Worm (Caenorhabditis elegans) whole organism, L3 larva: ENCODE data around the gene rnf-5.

Experiments used
- R02D3.7 ChIP-seq: fragments of 150-350 bp; optimal IDR thresholded peaks from 2 replicates; lab custom pipeline; 2014; ENCODE audit warnings: missing biosample characterization, missing genetic modification characterization
- ZK546.5 ChIP-seq: sonication (generic microtip); optimal IDR thresholded peaks from 2 replicates; lab custom pipeline; 2017; ENCODE audit warnings: missing biosample characterization, missing genetic modification characterization
- aly-2 ChIP-seq: fragments of 150-350 bp; optimal IDR thresholded peaks from 2 replicates; lab custom pipeline; 2014; ENCODE audit warnings: missing biosample characterization, missing genetic modification characterization
- ceh-16 ChIP-seq: sonication (generic microtip); optimal IDR thresholded peaks from 2 replicates; lab custom pipeline; 2017; ENCODE audit warnings: missing biosample characterization, missing genetic modification characterization
- ceh-28 ChIP-seq: fragments of 150-350 bp; optimal IDR thresholded peaks from 2 replicates; lab custom pipeline; 2014; ENCODE audit warnings: missing biosample characterization, missing genetic modification reagents, missing genetic modification characterization
- daf-12 ChIP-seq: fragments of 150-350 bp; optimal IDR thresholded peaks from 2 replicates; lab custom pipeline; 2014; ENCODE audit warnings: missing biosample characterization, missing genetic modification reagents, missing genetic modification characterization
- egl-27 ChIP-seq: sonication (generic microtip); optimal IDR thresholded peaks from 4 replicates; lab custom pipeline; 2017; ENCODE audit warnings: missing biosample characterization, missing genetic modification reagents, missing genetic modification characterization
- egl-5 ChIP-seq: fragments of 150-350 bp; optimal IDR thresholded peaks from 2 replicates; lab custom pipeline; 2017; ENCODE audit warnings: missing biosample characterization, missing genetic modification reagents, missing genetic modification characterization, inconsistent platforms
- elt-1 ChIP-seq: fragments of 150-350 bp; optimal IDR thresholded peaks from 2 replicates; lab custom pipeline; 2014; ENCODE audit warnings: missing biosample characterization, missing genetic modification characterization
- elt-2 ChIP-seq: sonication (generic microtip); optimal IDR thresholded peaks from 2 replicates; lab custom pipeline; 2016; ENCODE audit warnings: missing genetic modification reagents, mild to moderate bottlenecking, missing genetic modification characterization, missing compliant biosample characterization
- elt-3 ChIP-seq, 3 experiments: fragments of 150-350 bp in 1 of 3; sonication (generic microtip) in 2 of 3; optimal IDR thresholded peaks; 2 replicates in 2 of 3; 4 replicates in 1 of 3; lab custom pipeline; 2014 to 2017; ENCODE audit warnings: missing biosample characterization in 3 of 3, missing genetic modification characterization in 3 of 3
- eor-1 ChIP-seq, 2 experiments: fragments of 150-350 bp; optimal IDR thresholded peaks; 2 replicates each; lab custom pipeline; 2014 to 2018; ENCODE audit warnings: missing biosample characterization in 2 of 2, missing genetic modification characterization in 2 of 2
- fkh-10 ChIP-seq: sonication (generic microtip); optimal IDR thresholded peaks from 2 replicates; lab custom pipeline; 2017; ENCODE audit warnings: missing biosample characterization, missing genetic modification reagents, missing genetic modification characterization
- hmg-11 ChIP-seq: sonication (generic microtip); optimal IDR thresholded peaks from 2 replicates; lab custom pipeline; 2016; ENCODE audit warnings: missing genetic modification characterization, missing compliant biosample characterization
- jun-1 ChIP-seq: fragments of 150-350 bp; optimal IDR thresholded peaks from 2 replicates; lab custom pipeline; 2014; ENCODE audit warnings: missing biosample characterization, missing genetic modification reagents, missing genetic modification characterization
- lin-15B ChIP-seq: fragments of 150-350 bp; optimal IDR thresholded peaks from 2 replicates; lab custom pipeline; 2014; ENCODE audit warnings: missing biosample characterization, missing genetic modification characterization
- lsy-12 ChIP-seq: sonication (generic microtip); optimal IDR thresholded peaks from 2 replicates; lab custom pipeline; 2016; ENCODE audit warnings: mild to moderate bottlenecking, missing genetic modification characterization, missing compliant biosample characterization
- mml-1 ChIP-seq: fragments of 150-350 bp; sonication (generic microtip); optimal IDR thresholded peaks from 3 replicates; lab custom pipeline; 2014; ENCODE audit warnings: missing biosample characterization, missing genetic modification characterization
- nfya-1 ChIP-seq: sonication (generic microtip); optimal IDR thresholded peaks from 2 replicates; lab custom pipeline; 2017; ENCODE audit warnings: missing genetic modification characterization, mild to moderate bottlenecking, missing compliant biosample characterization, antibody characterized with exemption, moderate library complexity; ENCODE audit not compliant: insufficient read depth
- nhr-11 ChIP-seq: fragments of 150-350 bp; optimal IDR thresholded peaks from 2 replicates; lab custom pipeline; 2014; ENCODE audit warnings: missing biosample characterization, missing genetic modification characterization
- nhr-12 ChIP-seq: fragments of 150-350 bp; optimal IDR thresholded peaks from 2 replicates; lab custom pipeline; 2014; ENCODE audit warnings: missing biosample characterization, missing genetic modification characterization
- nhr-23 ChIP-seq: fragments of 150-350 bp; optimal IDR thresholded peaks from 2 replicates; lab custom pipeline; 2014; ENCODE audit warnings: missing biosample characterization, missing genetic modification reagents, missing genetic modification characterization
- nhr-237 ChIP-seq: fragments of 150-350 bp; optimal IDR thresholded peaks from 2 replicates; lab custom pipeline; 2014; ENCODE audit warnings: missing biosample characterization, missing genetic modification characterization
- nhr-28 ChIP-seq: fragments of 150-350 bp; optimal IDR thresholded peaks from 2 replicates; lab custom pipeline; 2014; ENCODE audit warnings: missing biosample characterization, missing genetic modification characterization
- nhr-67 ChIP-seq: fragments of 150-350 bp; optimal IDR thresholded peaks from 2 replicates; lab custom pipeline; 2014; ENCODE audit warnings: missing biosample characterization, missing genetic modification characterization
- nhr-76 ChIP-seq: fragments of 150-350 bp; sonication (generic microtip); optimal IDR thresholded peaks from 5 replicates; lab custom pipeline; 2014; ENCODE audit warnings: missing biosample characterization, missing genetic modification characterization
- nhr-77 ChIP-seq: fragments of 150-350 bp; optimal IDR thresholded peaks from 2 replicates; lab custom pipeline; 2014; ENCODE audit warnings: missing biosample characterization, missing genetic modification characterization
- pha-4 ChIP-seq: fragments of 150-350 bp; optimal IDR thresholded peaks from 2 replicates; lab custom pipeline; 2014; ENCODE audit warnings: missing biosample characterization, missing genetic modification reagents, missing genetic modification characterization
- pqm-1 ChIP-seq: fragments of 150-350 bp; optimal IDR thresholded peaks from 2 replicates; lab custom pipeline; 2017; ENCODE audit warnings: missing biosample characterization, missing genetic modification characterization, inconsistent platforms
- sea-2 ChIP-seq: fragments of 150-350 bp; sonication (generic microtip); optimal IDR thresholded peaks from 4 replicates; lab custom pipeline; 2014; ENCODE audit warnings: missing biosample characterization, missing genetic modification reagents, missing genetic modification characterization
- skn-1 ChIP-seq: fragments of 150-350 bp; optimal IDR thresholded peaks from 2 replicates; lab custom pipeline; 2014; ENCODE audit warnings: missing biosample characterization, missing genetic modification characterization
- snpc-4 ChIP-seq: fragments of 150-350 bp; optimal IDR thresholded peaks from 2 replicates; lab custom pipeline; 2014; ENCODE audit warnings: missing biosample characterization, missing genetic modification characterization
- tbx-2 ChIP-seq: sonication (generic microtip); optimal IDR thresholded peaks from 2 replicates; lab custom pipeline; 2016; ENCODE audit warnings: mild to moderate bottlenecking, missing genetic modification characterization, missing compliant biosample characterization
- unc-39 ChIP-seq: sonication (generic microtip); optimal IDR thresholded peaks from 4 replicates; lab custom pipeline; 2017; ENCODE audit warnings: missing biosample characterization, missing genetic modification characterization
- unc-62 ChIP-seq: fragments of 150-350 bp; sonication (generic microtip); optimal IDR thresholded peaks from 4 replicates; lab custom pipeline; 2014; ENCODE audit warnings: missing biosample characterization, missing genetic modification reagents, missing genetic modification characterization
- zag-1 ChIP-seq: fragments of 150-350 bp; optimal IDR thresholded peaks from 2 replicates; lab custom pipeline; 2014; ENCODE audit warnings: missing biosample characterization, missing genetic modification characterization
- ztf-11 ChIP-seq: fragments of 150-350 bp; optimal IDR thresholded peaks from 2 replicates; lab custom pipeline; 2014; ENCODE audit warnings: missing biosample characterization, missing genetic modification characterization
- ztf-4 ChIP-seq: fragments of 150-350 bp; optimal IDR thresholded peaks from 2 replicates; lab custom pipeline; 2014; ENCODE audit warnings: missing biosample characterization, missing genetic modification characterization

Gene rnf-5

DNA sequence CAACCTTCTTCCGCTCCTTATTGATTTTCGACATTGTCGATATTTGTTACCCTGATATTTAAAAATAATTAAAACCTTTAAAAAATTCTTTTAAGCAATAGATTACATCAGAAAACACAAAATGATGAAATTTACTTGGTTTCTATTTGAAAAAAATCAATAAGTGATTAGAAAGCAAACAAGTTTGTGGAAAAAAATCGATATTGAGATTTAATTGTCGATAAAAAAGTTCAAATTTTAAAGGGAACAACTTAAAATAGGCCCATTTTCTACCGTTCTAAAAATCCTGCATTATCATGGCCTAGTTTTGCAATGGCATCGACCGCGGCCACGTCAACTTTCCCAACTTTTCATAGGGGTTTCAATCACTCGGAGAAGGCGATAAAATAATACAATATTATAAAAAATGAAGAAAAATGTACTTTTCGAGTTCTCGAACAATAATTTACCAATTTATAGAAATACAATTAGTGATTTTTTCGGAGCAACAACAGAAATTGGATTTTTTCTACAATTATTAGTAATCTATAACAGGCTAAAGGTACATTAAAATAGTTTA is 20.2 kb upstream of the rnf-5 start, which contains the start of gene lars-1:
Gene lars-1 (minus strand): TSS at position 51 of the 559 bp plus-strand sequence.
- peak; percentile 22 for TF ChIP-seq nfya-1
- TF ChIP-seq hmg-11 (tag; lab: Kevin White, UChicago), result peak; percentile 17
- TF ChIP-seq jun-1, result no peak
- TF ChIP-seq lin-15B (tag; lab: Kevin White, UChicago), result peak; percentile 49
- TF ChIP-seq ceh-28 (tag; lab: Kevin White, UChicago), result peak; percentile 49

DNA sequence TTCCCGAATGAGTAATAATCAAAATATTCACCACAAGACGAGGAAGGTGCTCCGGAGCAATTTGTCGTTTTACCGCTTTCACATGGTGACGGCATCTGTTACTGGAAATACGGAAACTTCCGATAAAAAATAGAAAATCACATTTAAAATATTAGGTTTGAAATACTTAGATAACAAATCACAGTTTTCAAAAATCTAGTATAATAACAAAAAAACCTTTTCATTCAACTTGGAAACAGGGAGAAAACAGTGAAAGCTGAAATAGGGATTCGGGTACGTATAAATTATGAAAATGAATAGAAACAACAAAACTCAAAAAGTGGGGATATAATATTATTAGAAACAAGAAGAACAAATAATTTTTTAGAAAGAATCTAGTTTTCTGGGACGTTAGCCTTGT is 14.7 kb upstream of the rnf-5 start, which contains the start of gene C16C10.1:
Gene C16C10.1 (minus strand): TSS at position 101 of the 400 bp plus-strand sequence.
- no peak for TF ChIP-seq ZK546.5 (tag; lab: Kevin White, UChicago)
- TF ChIP-seq nhr-77, result no peak
- TF ChIP-seq jun-1, result no peak
- TF ChIP-seq nhr-237 (tag; lab: Kevin White, UChicago), result no peak
- no peak for TF ChIP-seq elt-3 (tag; optimal IDR thresholded peaks at IDR 0.05; lab: Kevin White, UChicago)
- no peak for TF ChIP-seq skn-1 (tag; lab: Kevin White, UChicago)
- TF ChIP-seq unc-62, result no peak
- TF ChIP-seq nhr-76 (tag; lab: Kevin White, UChicago), result no peak
- TF ChIP-seq nfya-1, result no peak
- TF ChIP-seq nhr-28 (tag; lab: Kevin White, UChicago), result no peak
- no peak for TF ChIP-seq elt-1 (tag; lab: Kevin White, UChicago)
- no peak for TF ChIP-seq lin-15B (tag; lab: Kevin White, UChicago)
- no peak for TF ChIP-seq egl-5 (tag; lab: Kevin White, UChicago)
- no peak for TF ChIP-seq egl-27 (tag; lab: Kevin White, UChicago)
- no peak for TF ChIP-seq snpc-4
- TF ChIP-seq ceh-16 (tag; lab: Kevin White, UChicago), result no peak

DNA sequence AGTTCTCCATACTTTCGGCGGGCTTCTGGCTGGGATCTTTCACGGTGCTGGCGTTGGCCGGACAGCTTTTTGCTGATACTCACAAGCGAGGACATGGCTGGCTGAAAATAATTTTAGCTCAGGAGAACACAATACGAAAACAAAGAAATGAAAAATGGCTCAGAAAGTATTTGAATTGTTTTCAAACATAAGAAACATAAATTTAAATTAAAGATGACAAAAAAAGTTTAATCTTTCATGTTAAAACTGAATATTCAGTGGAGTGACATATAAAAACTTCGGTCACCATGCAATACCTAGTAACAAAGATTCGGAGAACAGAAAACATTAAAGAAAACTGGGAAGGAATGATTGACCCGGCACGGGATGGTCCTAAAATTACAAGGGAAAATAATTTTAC is 11.9 kb upstream of the rnf-5 start, which contains the start of gene C16C10.2:
Gene C16C10.2 (minus strand): TSS at position 101 of the 400 bp plus-strand sequence.
- TF ChIP-seq snpc-4 (no peak), unc-62 (no peak), ztf-11 (tag; lab: Kevin White, UChicago) (no peak)

DNA sequence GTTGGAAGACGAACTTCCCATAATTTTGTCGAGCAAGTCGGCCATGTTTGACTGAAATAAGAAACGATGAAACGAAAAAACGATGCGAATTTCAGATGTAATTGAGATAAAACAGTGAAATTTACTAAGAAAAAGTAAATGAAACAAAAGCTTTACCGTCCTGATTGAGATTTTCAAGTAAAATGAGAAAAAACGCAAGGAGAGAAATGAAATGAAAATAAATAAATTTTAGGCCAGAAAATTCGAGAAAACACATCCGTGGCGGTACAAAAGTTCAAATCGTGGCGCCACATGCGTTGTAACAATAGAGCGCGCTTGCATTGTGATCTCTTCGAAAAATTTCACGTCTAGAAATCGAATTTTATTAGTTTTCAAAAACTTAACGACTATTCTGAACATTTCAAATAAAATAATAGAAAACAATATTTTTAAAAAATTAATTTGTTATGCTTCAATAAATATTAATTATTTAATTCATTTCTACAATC is 9.5 kb upstream of the rnf-5 start, which contains the start of the genes hrde-1 and C16C10.13:
Gene hrde-1 (minus strand): TSS at position 51 of the 488 bp plus-strand sequence.
Gene C16C10.13 (plus strand): TSS at position 332 of the 488 bp plus-strand sequence.
- no peak for TF ChIP-seq R02D3.7
- no peak for TF ChIP-seq snpc-4
- no peak for TF ChIP-seq pha-4 (tag; lab: Kevin White, UChicago)
- no peak for TF ChIP-seq lin-15B (tag; lab: Kevin White, UChicago)
- TF ChIP-seq nhr-77, result no peak
- TF ChIP-seq, all 47 proteins: peak for 0

DNA sequence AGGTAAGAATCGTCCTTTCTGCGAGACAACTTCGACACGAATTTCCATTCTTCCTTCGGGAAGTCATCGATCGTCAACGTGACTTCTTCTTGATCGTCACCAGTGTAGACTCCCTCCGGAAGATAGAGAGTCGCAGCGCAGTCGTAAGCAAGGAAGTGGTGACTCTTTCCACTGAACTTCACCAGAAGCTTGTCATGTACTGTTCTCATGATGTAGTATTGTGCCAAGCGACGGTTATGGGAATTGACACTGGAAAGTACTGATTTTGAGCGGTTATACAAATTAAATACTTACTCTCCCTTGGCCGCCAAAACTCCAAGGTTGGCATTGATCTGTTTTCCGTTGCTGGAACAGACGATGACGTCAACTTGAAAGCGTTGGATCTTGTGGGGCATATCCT is 8.8 kb upstream of the rnf-5 start:
- no peak for TF ChIP-seq tbx-2 (tag; lab: Kevin White, UChicago)
- no peak for TF ChIP-seq pqm-1
- TF ChIP-seq daf-12 (tag; lab: Kevin White, UChicago), result no peak
- TF ChIP-seq fkh-10, result no peak
- no peak for TF ChIP-seq nhr-237 (tag; lab: Kevin White, UChicago)
- TF ChIP-seq nfya-1, result no peak
- no peak for TF ChIP-seq nhr-11 (tag; lab: Kevin White, UChicago)
- no peak for TF ChIP-seq unc-62
- TF ChIP-seq nhr-67 (tag; lab: Kevin White, UChicago), result no peak
- no peak for TF ChIP-seq sea-2

DNA sequence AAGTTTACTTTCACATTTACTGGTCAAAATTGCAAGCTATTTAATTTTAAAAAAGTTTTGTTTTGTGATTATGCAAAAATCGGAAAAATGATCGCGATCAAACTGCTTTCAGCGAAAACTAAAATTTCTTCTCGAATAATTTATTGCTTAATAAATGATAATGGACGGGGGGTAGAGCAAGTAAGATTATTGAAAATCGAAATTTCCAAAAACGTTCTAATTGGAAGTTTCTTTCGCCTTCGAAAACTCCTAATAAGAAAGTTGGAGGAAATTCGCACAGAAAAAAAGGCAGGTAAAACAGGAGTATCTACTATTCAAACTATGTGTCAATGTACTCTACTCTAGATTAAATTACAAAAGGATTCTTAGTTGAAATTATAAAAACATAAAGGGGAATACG is 5.6 kb upstream of the rnf-5 start:
- no peak for TF ChIP-seq unc-62

DNA sequence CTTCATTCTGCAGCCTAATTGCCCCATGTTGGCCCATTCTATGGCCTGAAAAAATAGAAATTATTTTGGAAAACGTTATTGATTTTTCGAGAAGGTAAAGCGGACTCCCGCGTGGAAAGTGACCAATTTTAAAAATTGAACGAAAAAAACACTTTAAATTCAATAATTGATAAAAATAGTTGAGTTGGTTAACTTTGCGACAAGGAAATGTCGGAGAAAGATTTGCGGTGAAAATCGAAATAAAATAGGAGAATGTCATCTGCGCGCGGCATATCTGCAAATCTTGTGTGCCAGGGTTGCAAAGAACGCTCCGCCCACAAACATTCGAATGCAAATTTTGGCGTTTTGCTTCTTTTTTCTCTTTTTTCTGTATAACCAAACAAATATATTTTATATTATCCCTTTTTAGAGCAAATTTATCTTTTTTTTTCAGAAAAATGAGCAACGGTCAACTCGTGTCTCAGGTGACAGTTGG is 4.3 kb upstream of the rnf-5 start, which contains the start of the genes rnf-121 and C16C10.4:
Gene rnf-121 (minus strand): TSS at position 51 of the 475 bp plus-strand sequence.
Gene C16C10.4 (plus strand): TSS at position 434 of the 475 bp plus-strand sequence.
- TF ChIP-seq unc-62 (no peak), pha-4 (tag; lab: Kevin White, UChicago) (peak; percentile 59), nhr-67 (tag; lab: Kevin White, UChicago) (peak; percentile 25), zag-1 (tag; lab: Kevin White, UChicago) (no peak), ztf-11 (tag; lab: Kevin White, UChicago) (no peak), ztf-4 (no peak), skn-1 (tag; lab: Kevin White, UChicago) (peak; percentile 31), nhr-237 (tag; lab: Kevin White, UChicago) (no peak), eor-1 (tag; optimal IDR thresholded peaks at IDR 0.05; lab: Kevin White, UChicago) (no peak), mml-1 (no peak), aly-2 (tag; lab: Kevin White, UChicago) (no peak), nhr-12 (tag; lab: Kevin White, UChicago) (no peak), nhr-77 (no peak), egl-5 (tag; lab: Kevin White, UChicago) (no peak), tbx-2 (tag; lab: Kevin White, UChicago) (peak; percentile 17), lsy-12 (tag; lab: Kevin White, UChicago) (peak; percentile 52), nhr-23 (peak; percentile 55), snpc-4 (peak; percentile 64), unc-39 (no peak), R02D3.7 (peak; percentile 29), hmg-11 (tag; lab: Kevin White, UChicago) (peak; percentile 87), elt-2 (peak; percentile 22), elt-3 (tag; optimal IDR thresholded peaks at IDR 0.05; lab: Kevin White, UChicago) (no peak), ZK546.5 (tag; lab: Kevin White, UChicago) (no peak)
